Worm (Caenorhabditis elegans) whole organism, mixed stage, embryonic: ENCODE data around the gene pdk-1.

Experiments used
- M03D4.4 ChIP-seq: sonication (generic microtip); optimal IDR thresholded peaks from 2 replicates; lab custom pipeline; 2017; ENCODE audit warnings: mild to moderate bottlenecking, missing genetic modification characterization, missing compliant biosample characterization
- bed-3 ChIP-seq: fragments of 200-800 bp; sonication (Bioruptor generic); optimal IDR thresholded peaks from 3 replicates; lab custom pipeline; 2018; ENCODE audit warnings: mild to moderate bottlenecking, missing genetic modification characterization, moderate library complexity, missing compliant biosample characterization
- blmp-1 ChIP-seq: fragments of 150-350 bp; optimal IDR thresholded peaks from 2 replicates; lab custom pipeline; 2014; ENCODE audit warnings: missing biosample characterization, missing genetic modification characterization
- ceh-39 ChIP-seq: fragments of 150-350 bp; optimal IDR thresholded peaks from 2 replicates; lab custom pipeline; 2014; ENCODE audit warnings: missing biosample characterization, missing genetic modification characterization
- ceh-43 ChIP-seq: fragments of 200-800 bp; sonication (Bioruptor generic); optimal IDR thresholded peaks from 2 replicates; lab custom pipeline; 2018; ENCODE audit warnings: mild to moderate bottlenecking, missing genetic modification characterization, moderate library complexity, missing compliant biosample characterization
- ceh-83 ChIP-seq: fragments of 200-800 bp; sonication (Bioruptor generic); optimal IDR thresholded peaks from 2 replicates; lab custom pipeline; 2018; ENCODE audit warnings: mild to moderate bottlenecking, missing genetic modification characterization, missing compliant biosample characterization
- ces-1 ChIP-seq: fragments of 150-350 bp; optimal IDR thresholded peaks from 2 replicates; lab custom pipeline; 2014; ENCODE audit warnings: missing biosample characterization, missing genetic modification reagents, missing genetic modification characterization
- cnd-1 ChIP-seq: fragments of 200-800 bp; sonication (Bioruptor generic); optimal IDR thresholded peaks from 2 replicates; lab custom pipeline; 2018; ENCODE audit warnings: mild to moderate bottlenecking, missing genetic modification characterization, missing compliant biosample characterization
- drap-1 ChIP-seq: fragments of 200-800 bp; sonication (Bioruptor generic); optimal IDR thresholded peaks from 3 replicates; lab custom pipeline; 2018; ENCODE audit warnings: mild to moderate bottlenecking, missing genetic modification characterization, missing compliant biosample characterization
- elt-1 ChIP-seq: sonication (generic microtip); optimal IDR thresholded peaks from 2 replicates; lab custom pipeline; 2017; ENCODE audit warnings: missing genetic modification characterization, mild to moderate bottlenecking, missing compliant biosample characterization, antibody characterized with exemption, moderate library complexity, borderline replicate concordance; ENCODE audit not compliant: insufficient read depth
- elt-3 ChIP-seq: fragments of 150-350 bp; optimal IDR thresholded peaks from 2 replicates; lab custom pipeline; 2014; ENCODE audit warnings: missing biosample characterization, missing genetic modification characterization
- flh-1 ChIP-seq: fragments of 200-800 bp; sonication (Bioruptor generic); optimal IDR thresholded peaks from 2 replicates; lab custom pipeline; 2018; ENCODE audit warnings: mild to moderate bottlenecking, missing genetic modification characterization, moderate library complexity, missing compliant biosample characterization
- ham-2 ChIP-seq: fragments of 200-800 bp; sonication (Bioruptor generic); optimal IDR thresholded peaks from 2 replicates; lab custom pipeline; 2018; ENCODE audit warnings: mild to moderate bottlenecking, missing genetic modification characterization, missing compliant biosample characterization
- hlh-1 ChIP-seq: fragments of 150-350 bp; optimal IDR thresholded peaks from 2 replicates; lab custom pipeline; 2014; ENCODE audit warnings: missing biosample characterization, missing genetic modification reagents, missing genetic modification characterization
- lin-13 ChIP-seq: fragments of 150-350 bp; optimal IDR thresholded peaks from 2 replicates; lab custom pipeline; 2014; ENCODE audit warnings: missing biosample characterization, missing genetic modification characterization
- lin-32 ChIP-seq: fragments of 200-800 bp; sonication (Bioruptor generic); optimal IDR thresholded peaks from 2 replicates; lab custom pipeline; 2018; ENCODE audit warnings: mild to moderate bottlenecking, missing genetic modification characterization, missing compliant biosample characterization
- lsy-2 ChIP-seq: fragments of 150-350 bp; optimal IDR thresholded peaks from 2 replicates; lab custom pipeline; 2014; ENCODE audit warnings: missing biosample characterization, missing genetic modification characterization
- mab-5 ChIP-seq: fragments of 150-350 bp; optimal IDR thresholded peaks from 2 replicates; lab custom pipeline; 2014; ENCODE audit warnings: missing biosample characterization, missing genetic modification characterization
- mep-1 ChIP-seq: fragments of 150-350 bp; optimal IDR thresholded peaks from 2 replicates; lab custom pipeline; 2017; ENCODE audit warnings: missing biosample characterization, missing genetic modification reagents, missing genetic modification characterization, inconsistent platforms
- mls-2 ChIP-seq: sonication (generic microtip); optimal IDR thresholded peaks from 2 replicates; lab custom pipeline; 2016; ENCODE audit warnings: mild to moderate bottlenecking, missing genetic modification characterization, moderate library complexity, missing compliant biosample characterization
- nhr-12 ChIP-seq: fragments of 150-350 bp; optimal IDR thresholded peaks from 2 replicates; lab custom pipeline; 2014; ENCODE audit warnings: missing biosample characterization, missing genetic modification characterization
- nhr-2 ChIP-seq: fragments of 150-350 bp; optimal IDR thresholded peaks from 2 replicates; lab custom pipeline; 2014; ENCODE audit warnings: missing biosample characterization, missing genetic modification characterization
- nhr-237 ChIP-seq: fragments of 150-350 bp; optimal IDR thresholded peaks from 2 replicates; lab custom pipeline; 2014; ENCODE audit warnings: missing biosample characterization, missing genetic modification characterization
- nhr-76 ChIP-seq: sonication (generic microtip); optimal IDR thresholded peaks from 2 replicates; lab custom pipeline; 2017; ENCODE audit warnings: missing biosample characterization, missing genetic modification characterization
- pha-4 ChIP-seq: fragments of 150-350 bp; optimal IDR thresholded peaks from 2 replicates; lab custom pipeline; 2018; ENCODE audit warnings: missing biosample characterization, missing genetic modification reagents, missing genetic modification characterization
- sem-2 ChIP-seq: fragments of 200-800 bp; sonication (Bioruptor generic); optimal IDR thresholded peaks from 2 replicates; lab custom pipeline; 2018; ENCODE audit warnings: mild to moderate bottlenecking, missing genetic modification characterization, missing compliant biosample characterization
- snpc-4 ChIP-seq: fragments of 150-350 bp; optimal IDR thresholded peaks from 2 replicates; lab custom pipeline; 2014; ENCODE audit warnings: missing biosample characterization, missing genetic modification characterization
- sptf-1 ChIP-seq: sonication (generic microtip); optimal IDR thresholded peaks from 2 replicates; lab custom pipeline; 2017; ENCODE audit warnings: mild to moderate bottlenecking, missing genetic modification characterization, moderate library complexity, missing compliant biosample characterization
- tbx-8 ChIP-seq: fragments of 200-800 bp; sonication (Bioruptor generic); optimal IDR thresholded peaks from 2 replicates; lab custom pipeline; 2018; ENCODE audit warnings: mild to moderate bottlenecking, missing genetic modification characterization, moderate library complexity, missing compliant biosample characterization
- unc-120 ChIP-seq: sonication (generic microtip); optimal IDR thresholded peaks from 2 replicates; lab custom pipeline; 2017; ENCODE audit warnings: missing genetic modification characterization, missing compliant biosample characterization; ENCODE audit not compliant: poor library complexity, severe bottlenecking
- unc-39 ChIP-seq: fragments of 150-350 bp; optimal IDR thresholded peaks from 2 replicates; lab custom pipeline; 2014; ENCODE audit warnings: missing biosample characterization, missing genetic modification characterization
- unc-62 ChIP-seq: fragments of 150-350 bp; optimal IDR thresholded peaks from 2 replicates; lab custom pipeline; 2014; ENCODE audit warnings: missing biosample characterization, missing genetic modification reagents, missing genetic modification characterization
- zip-8 ChIP-seq: fragments of 150-350 bp; optimal IDR thresholded peaks from 2 replicates; lab custom pipeline; 2014; ENCODE audit warnings: missing biosample characterization, missing genetic modification characterization
- ztf-11 ChIP-seq: fragments of 150-350 bp; optimal IDR thresholded peaks from 2 replicates; lab custom pipeline; 2014; ENCODE audit warnings: missing biosample characterization, missing genetic modification characterization

Gene pdk-1

ce11 chrX:1344321-1344720 lies 23.2 kb downstream of the pdk-1 start, which contains the start of gene ins-39:
Gene ins-39 (minus strand): TSS chrX:1344421.
- TF ChIP-seq pha-4 (tag; lab: Kevin White, UChicago) (no peak), nhr-237 (tag; lab: Kevin White, UChicago) (no peak), mab-5 (no peak), ceh-43 (GFP tag; lab: Kevin White, UChicago) (no peak), ceh-83 (GFP tag; lab: Kevin White, UChicago) (no peak), snpc-4 (tag; lab: Kevin White, UChicago) (no peak), elt-3 (no peak), tbx-8 (GFP tag; lab: Kevin White, UChicago) (no peak), lin-32 (GFP tag; lab: Kevin White, UChicago) (no peak), ham-2 (GFP tag; lab: Kevin White, UChicago) (no peak), mls-2 (tag; lab: Kevin White, UChicago) (no peak), flh-1 (GFP tag; lab: Kevin White, UChicago) (no peak), nhr-12 (tag; lab: Kevin White, UChicago) (no peak), cnd-1 (tag; lab: Kevin White, UChicago) (no peak), ces-1 (no peak), blmp-1 (tag; lab: Kevin White, UChicago) (no peak), nhr-2 (no peak), M03D4.4 (no peak)

ce11 chrX:1344818-1345217 lies 23.7 kb downstream of the pdk-1 start:
- peak; percentile 50 for TF ChIP-seq nhr-76 (tag; lab: Kevin White, UChicago)
- peak; percentile 67 for TF ChIP-seq cnd-1 (tag; lab: Kevin White, UChicago)
- TF ChIP-seq flh-1 (GFP tag; lab: Kevin White, UChicago): no peak
- peak; percentile 79 for TF ChIP-seq lin-13
- peak; percentile 51 for TF ChIP-seq unc-120 (tag; lab: Kevin White, UChicago)
- peak; percentile 83 for TF ChIP-seq pha-4 (tag; lab: Kevin White, UChicago)
- TF ChIP-seq elt-1 (tag; lab: Kevin White, UChicago): no peak
- TF ChIP-seq mab-5: peak; percentile 44
- TF ChIP-seq sptf-1 (tag; lab: Kevin White, UChicago): peak; percentile 74
- TF ChIP-seq hlh-1 (tag; lab: Kevin White, UChicago): peak; percentile 48
- TF ChIP-seq drap-1: peak; percentile 85
- peak; percentile 65 for TF ChIP-seq elt-3
- peak; percentile 73 for TF ChIP-seq nhr-12 (tag; lab: Kevin White, UChicago)
- TF ChIP-seq nhr-237 (tag; lab: Kevin White, UChicago): peak; percentile 98
- peak; percentile 88 for TF ChIP-seq mep-1 (tag; lab: Kevin White, UChicago)
- TF ChIP-seq unc-62 (GFP tag; lab: Kevin White, UChicago): peak; percentile 67
- no peak for TF ChIP-seq ceh-43 (GFP tag; lab: Kevin White, UChicago)
- TF ChIP-seq zip-8 (tag; lab: Kevin White, UChicago): no peak
- TF ChIP-seq lsy-2 (tag; lab: Kevin White, UChicago): peak; percentile 76
- TF ChIP-seq mls-2 (tag; lab: Kevin White, UChicago): no peak
- TF ChIP-seq unc-39: no peak
- peak; percentile 77 for TF ChIP-seq ceh-39
- no peak for TF ChIP-seq lin-32 (GFP tag; lab: Kevin White, UChicago)
- peak; percentile 93 for TF ChIP-seq ces-1
- peak; percentile 27 for TF ChIP-seq nhr-2
- TF ChIP-seq ceh-83 (GFP tag; lab: Kevin White, UChicago): no peak
- peak; percentile 68 for TF ChIP-seq ztf-11 (tag; lab: Kevin White, UChicago)

ce11 chrX:1358295-1358694 lies 37.2 kb downstream of the pdk-1 start, which contains the start of gene F56C3.3:
Gene F56C3.3 (minus strand): TSS chrX:1358395.
- no peak for TF ChIP-seq bed-3 (GFP tag; lab: Kevin White, UChicago)
- no peak for TF ChIP-seq lsy-2 (tag; lab: Kevin White, UChicago)
- no peak for TF ChIP-seq lin-32 (GFP tag; lab: Kevin White, UChicago)
- no peak for TF ChIP-seq lin-13
- TF ChIP-seq mep-1 (tag; lab: Kevin White, UChicago): no peak
- TF ChIP-seq mls-2 (tag; lab: Kevin White, UChicago): no peak
- TF ChIP-seq sem-2 (GFP tag; lab: Kevin White, UChicago): no peak

ce11 chrX:1360631-1361030 lies 39.5 kb downstream of the pdk-1 start, which contains the start of gene F56C3.4:
Gene F56C3.4 (minus strand): TSS chrX:1360731.
- no peak for TF ChIP-seq elt-3
- no peak for TF ChIP-seq zip-8 (tag; lab: Kevin White, UChicago)
- no peak for TF ChIP-seq drap-1
- TF ChIP-seq sptf-1 (tag; lab: Kevin White, UChicago): no peak
- TF ChIP-seq ham-2 (GFP tag; lab: Kevin White, UChicago): no peak
- no peak for TF ChIP-seq nhr-76 (tag; lab: Kevin White, UChicago)
- no peak for TF ChIP-seq nhr-12 (tag; lab: Kevin White, UChicago)
- TF ChIP-seq flh-1 (GFP tag; lab: Kevin White, UChicago): no peak
- TF ChIP-seq hlh-1 (tag; lab: Kevin White, UChicago): no peak
- no peak for TF ChIP-seq ztf-11 (tag; lab: Kevin White, UChicago)
